Worm (Caenorhabditis elegans) whole organism, L4/young adult: ENCODE measurements around the gene W02A2.5.

Experiments
- dao-5 ChIP-seq: sonication (generic microtip); optimal IDR thresholded peaks from 2 replicates; lab custom pipeline; 2016; ENCODE audit warnings: missing genotype, missing genetic modification characterization, moderate library complexity, missing compliant biosample characterization
- him-1 ChIP-seq: sonication (generic microtip); optimal IDR thresholded peaks from 2 replicates; lab custom pipeline; 2016; ENCODE audit warnings: missing genotype, missing genetic modification reagents, missing genetic modification characterization, missing compliant biosample characterization

- TF ChIP-seq dao-5 (tag; lab: Kevin White, UChicago) (no peak), him-1 (tag; lab: Kevin White, UChicago) (no peak)
Measured at ce11 chrIV:13390770-13391169, 48.1 kb downstream of the W02A2.5 start.
